Fruit fly (Drosophila melanogaster): ENCODE results near the gene fal.

- no peak for TF ChIP-seq Myc (optimal IDR thresholded peaks at IDR 0.05)
- no peak for TF ChIP-seq psq (optimal IDR thresholded peaks at IDR 0.05)
These were observed 30.8 kb upstream of the fal start, which contains the start of the genes CG42374 and Mettl5 for dm6 chr3L:19263480-19264140.
